Fruit fly (Drosophila melanogaster) Kc167 (cell line): ENCODE data around the gene CG13613.

ENCODE experiments used
- Myc ChIP-seq: fragments of >200 bp; optimal IDR thresholded peaks from 2 replicates; lab custom pipeline; 2017; ENCODE audit warnings: missing external identifiers
- Sin3A ChIP-seq: fragments of >200 bp; optimal IDR thresholded peaks from 2 replicates; lab custom pipeline; 2018; ENCODE audit warnings: missing external identifiers
- insv ChIP-seq: fragments of >200 bp; optimal IDR thresholded peaks from 3 replicates; lab custom pipeline; 2018; ENCODE audit warnings: missing external identifiers
- psq ChIP-seq: fragments of >200 bp; optimal IDR thresholded peaks from 2 replicates; lab custom pipeline; 2017; ENCODE audit warnings: missing external identifiers
- ttk ChIP-seq: sonication (Bioruptor generic); optimal IDR thresholded peaks from 2 replicates; lab custom pipeline; 2017; ENCODE audit warnings: missing external identifiers

DNA sequence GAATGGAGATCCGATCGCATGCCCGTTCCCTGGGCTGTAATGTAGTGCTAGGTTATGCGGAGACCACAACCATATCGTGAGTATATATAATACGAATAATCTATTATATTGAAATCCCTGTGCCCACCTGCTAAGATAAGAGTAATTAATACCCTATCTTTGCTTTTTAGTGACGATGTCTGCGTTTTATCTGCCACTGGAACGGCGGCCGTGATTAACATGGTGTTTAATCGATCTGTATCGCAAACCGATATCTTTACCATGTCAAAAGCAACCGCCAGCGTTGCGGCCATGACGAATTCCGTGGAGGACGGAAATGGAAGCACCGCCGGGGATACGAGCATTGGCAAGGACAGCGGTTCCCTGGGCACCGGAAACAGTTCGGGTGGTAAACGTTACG is 11.9 kb upstream of the CG13613 start:
- no peak for TF ChIP-seq psq
- TF ChIP-seq Sin3A (lab: Kevin White, UChicago): no peak
- no peak for TF ChIP-seq ttk (lab: Kevin White, UChicago)
- no peak for TF ChIP-seq Myc
- no peak for TF ChIP-seq insv (lab: Kevin White, UChicago)
